Worm (Caenorhabditis elegans) whole organism, L3 larva: ENCODE measurements around the gene fbxa-22.
A peak's percentile ranks its signal among the peaks of the same experiment; 100 is the strongest.

Experiments
- ZK546.5 ChIP-seq: sonication (generic microtip); optimal IDR thresholded peaks from 2 replicates; lab custom pipeline; 2017; ENCODE audit warnings: missing biosample characterization, missing genetic modification characterization
- aly-2 ChIP-seq: fragments of 150-350 bp; optimal IDR thresholded peaks from 2 replicates; lab custom pipeline; 2014; ENCODE audit warnings: missing biosample characterization, missing genetic modification characterization
- ceh-16 ChIP-seq: sonication (generic microtip); optimal IDR thresholded peaks from 2 replicates; lab custom pipeline; 2017; ENCODE audit warnings: missing biosample characterization, missing genetic modification characterization
- ceh-9 ChIP-seq: sonication (generic microtip); optimal IDR thresholded peaks from 2 replicates; lab custom pipeline; 2018; ENCODE audit warnings: missing biosample characterization, missing genetic modification characterization
- egl-27 ChIP-seq: sonication (generic microtip); optimal IDR thresholded peaks from 4 replicates; lab custom pipeline; 2017; ENCODE audit warnings: missing biosample characterization, missing genetic modification reagents, missing genetic modification characterization
- egl-5 ChIP-seq: fragments of 150-350 bp; optimal IDR thresholded peaks from 2 replicates; lab custom pipeline; 2017; ENCODE audit warnings: missing biosample characterization, missing genetic modification reagents, missing genetic modification characterization, inconsistent platforms
- elt-2 ChIP-seq: sonication (generic microtip); optimal IDR thresholded peaks from 2 replicates; lab custom pipeline; 2016; ENCODE audit warnings: missing genetic modification reagents, mild to moderate bottlenecking, missing genetic modification characterization, missing compliant biosample characterization
- elt-3 ChIP-seq, 3 experiments: fragments of 150-350 bp in 1 of 3; sonication (generic microtip) in 2 of 3; optimal IDR thresholded peaks; 2 replicates in 2 of 3; 4 replicates in 1 of 3; lab custom pipeline; 2014 to 2017; ENCODE audit warnings: missing biosample characterization in 3 of 3, missing genetic modification characterization in 3 of 3
- eor-1 ChIP-seq, 2 experiments: fragments of 150-350 bp; optimal IDR thresholded peaks; 2 replicates each; lab custom pipeline; 2014 to 2018; ENCODE audit warnings: missing biosample characterization in 2 of 2, missing genetic modification characterization in 2 of 2
- fkh-2 ChIP-seq: fragments of 150-350 bp; optimal IDR thresholded peaks from 2 replicates; lab custom pipeline; 2014; ENCODE audit warnings: missing biosample characterization, missing genetic modification reagents, missing genetic modification characterization
- hmg-11 ChIP-seq: sonication (generic microtip); optimal IDR thresholded peaks from 2 replicates; lab custom pipeline; 2016; ENCODE audit warnings: missing genetic modification characterization, missing compliant biosample characterization
- jun-1 ChIP-seq: fragments of 150-350 bp; optimal IDR thresholded peaks from 2 replicates; lab custom pipeline; 2014; ENCODE audit warnings: missing biosample characterization, missing genetic modification reagents, missing genetic modification characterization
- lin-15B ChIP-seq: fragments of 150-350 bp; optimal IDR thresholded peaks from 2 replicates; lab custom pipeline; 2014; ENCODE audit warnings: missing biosample characterization, missing genetic modification characterization
- lin-39 ChIP-seq: fragments of 150-350 bp; optimal IDR thresholded peaks from 2 replicates; lab custom pipeline; 2018; ENCODE audit warnings: missing biosample characterization, missing genetic modification reagents, missing genetic modification characterization
- mdl-1 ChIP-seq: fragments of 150-350 bp; optimal IDR thresholded peaks from 2 replicates; lab custom pipeline; 2014; ENCODE audit warnings: missing biosample characterization, missing genetic modification characterization
- mml-1 ChIP-seq: fragments of 150-350 bp; sonication (generic microtip); optimal IDR thresholded peaks from 3 replicates; lab custom pipeline; 2014; ENCODE audit warnings: missing biosample characterization, missing genetic modification characterization
- nfya-1 ChIP-seq: sonication (generic microtip); optimal IDR thresholded peaks from 2 replicates; lab custom pipeline; 2017; ENCODE audit warnings: missing genetic modification characterization, mild to moderate bottlenecking, missing compliant biosample characterization, antibody characterized with exemption, moderate library complexity; ENCODE audit not compliant: insufficient read depth
- nhr-12 ChIP-seq: fragments of 150-350 bp; optimal IDR thresholded peaks from 2 replicates; lab custom pipeline; 2014; ENCODE audit warnings: missing biosample characterization, missing genetic modification characterization
- nhr-23 ChIP-seq: fragments of 150-350 bp; optimal IDR thresholded peaks from 2 replicates; lab custom pipeline; 2014; ENCODE audit warnings: missing biosample characterization, missing genetic modification reagents, missing genetic modification characterization
- nhr-237 ChIP-seq: fragments of 150-350 bp; optimal IDR thresholded peaks from 2 replicates; lab custom pipeline; 2014; ENCODE audit warnings: missing biosample characterization, missing genetic modification characterization
- nhr-25 ChIP-seq: sonication (generic microtip); optimal IDR thresholded peaks from 2 replicates; lab custom pipeline; 2017; ENCODE audit warnings: missing biosample characterization, missing genetic modification characterization
- nhr-28 ChIP-seq: fragments of 150-350 bp; optimal IDR thresholded peaks from 2 replicates; lab custom pipeline; 2014; ENCODE audit warnings: missing biosample characterization, missing genetic modification characterization
- nhr-43 ChIP-seq: sonication (generic microtip); optimal IDR thresholded peaks from 2 replicates; lab custom pipeline; 2016; ENCODE audit warnings: mild to moderate bottlenecking, missing genetic modification characterization, missing compliant biosample characterization; ENCODE audit not compliant: poor library complexity, severe bottlenecking
- nhr-67 ChIP-seq: fragments of 150-350 bp; optimal IDR thresholded peaks from 2 replicates; lab custom pipeline; 2014; ENCODE audit warnings: missing biosample characterization, missing genetic modification characterization
- nhr-76 ChIP-seq: fragments of 150-350 bp; sonication (generic microtip); optimal IDR thresholded peaks from 5 replicates; lab custom pipeline; 2014; ENCODE audit warnings: missing biosample characterization, missing genetic modification characterization
- nhr-77 ChIP-seq: fragments of 150-350 bp; optimal IDR thresholded peaks from 2 replicates; lab custom pipeline; 2014; ENCODE audit warnings: missing biosample characterization, missing genetic modification characterization
- pha-4 ChIP-seq: fragments of 150-350 bp; optimal IDR thresholded peaks from 2 replicates; lab custom pipeline; 2014; ENCODE audit warnings: missing biosample characterization, missing genetic modification reagents, missing genetic modification characterization
- pqm-1 ChIP-seq: fragments of 150-350 bp; optimal IDR thresholded peaks from 2 replicates; lab custom pipeline; 2017; ENCODE audit warnings: missing biosample characterization, missing genetic modification characterization, inconsistent platforms
- sea-2 ChIP-seq: fragments of 150-350 bp; sonication (generic microtip); optimal IDR thresholded peaks from 4 replicates; lab custom pipeline; 2014; ENCODE audit warnings: missing biosample characterization, missing genetic modification reagents, missing genetic modification characterization
- skn-1 ChIP-seq: fragments of 150-350 bp; optimal IDR thresholded peaks from 2 replicates; lab custom pipeline; 2014; ENCODE audit warnings: missing biosample characterization, missing genetic modification characterization
- snpc-4 ChIP-seq: fragments of 150-350 bp; optimal IDR thresholded peaks from 2 replicates; lab custom pipeline; 2014; ENCODE audit warnings: missing biosample characterization, missing genetic modification characterization
- tbx-2 ChIP-seq: sonication (generic microtip); optimal IDR thresholded peaks from 2 replicates; lab custom pipeline; 2016; ENCODE audit warnings: mild to moderate bottlenecking, missing genetic modification characterization, missing compliant biosample characterization
- unc-39 ChIP-seq: sonication (generic microtip); optimal IDR thresholded peaks from 4 replicates; lab custom pipeline; 2017; ENCODE audit warnings: missing biosample characterization, missing genetic modification characterization
- unc-62 ChIP-seq: fragments of 150-350 bp; sonication (generic microtip); optimal IDR thresholded peaks from 4 replicates; lab custom pipeline; 2014; ENCODE audit warnings: missing biosample characterization, missing genetic modification reagents, missing genetic modification characterization
- ztf-4 ChIP-seq: fragments of 150-350 bp; optimal IDR thresholded peaks from 2 replicates; lab custom pipeline; 2014; ENCODE audit warnings: missing biosample characterization, missing genetic modification characterization

fbxa-22 gene

DNA sequence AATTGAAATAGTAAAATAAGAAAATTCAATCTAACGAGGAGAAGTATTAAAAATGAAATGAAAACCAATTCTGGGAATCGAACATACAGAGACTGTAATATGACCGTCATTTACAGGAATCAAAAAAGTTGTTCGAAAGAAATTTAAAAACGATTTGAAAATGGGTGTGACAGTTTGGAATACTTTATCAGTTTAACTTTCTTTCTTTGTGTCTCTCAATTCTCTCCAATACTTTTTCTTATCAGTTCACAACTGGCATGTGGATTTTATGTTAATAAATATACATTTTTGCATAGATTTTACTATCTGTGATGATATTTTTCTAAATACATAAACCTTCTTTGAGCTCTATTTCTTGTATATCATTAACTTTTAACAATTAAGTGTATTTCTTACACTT, 5.7 kb downstream of the fbxa-22 start:
- peak; percentile 71 for TF ChIP-seq elt-2 (tag; lab: Kevin White, UChicago)

DNA sequence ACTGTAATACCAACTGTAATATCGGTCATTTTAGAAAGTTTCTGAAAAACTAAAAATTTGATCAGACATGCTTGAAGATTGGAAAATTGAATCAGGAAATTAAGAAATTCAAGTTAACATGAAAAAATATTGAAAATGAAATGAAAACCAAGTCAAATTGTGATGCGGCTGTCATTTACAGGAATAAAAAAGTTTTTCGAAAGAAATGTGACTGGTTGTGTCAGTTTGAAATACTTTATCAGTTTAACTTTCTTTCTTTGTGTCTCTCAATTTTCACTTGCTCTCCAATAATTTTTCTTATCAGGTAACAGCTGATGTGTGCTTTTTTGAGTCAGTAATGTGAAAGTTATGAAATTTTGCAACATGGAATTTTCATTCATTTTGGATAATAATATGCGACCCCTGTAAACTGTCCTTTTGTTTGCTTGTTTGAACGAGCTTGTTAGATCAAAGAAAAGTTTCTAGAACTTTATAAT, 7.6 kb downstream of the fbxa-22 start, which contains the start of gene fbxa-60:
Gene fbxa-60 (minus strand): TSS at position 51 of the 476 bp plus-strand sequence.
- no peak for TF ChIP-seq nhr-23 (tag; lab: Kevin White, UChicago)
- TF ChIP-seq elt-2 (tag; lab: Kevin White, UChicago): peak; percentile 79
- TF ChIP-seq pha-4 (tag; lab: Kevin White, UChicago): peak; percentile 19
- no peak for TF ChIP-seq lin-39
- no peak for TF ChIP-seq ceh-9 (tag; lab: Kevin White, UChicago)
- no peak for TF ChIP-seq tbx-2 (tag; lab: Kevin White, UChicago)
- TF ChIP-seq ZK546.5 (tag; lab: Kevin White, UChicago): no peak
- TF ChIP-seq hmg-11 (tag; lab: Kevin White, UChicago): no peak
- no peak for TF ChIP-seq nhr-76 (tag; lab: Kevin White, UChicago)
- TF ChIP-seq ceh-16 (tag; lab: Kevin White, UChicago): no peak
- no peak for TF ChIP-seq jun-1 (tag; lab: Kevin White, UChicago)
- no peak for TF ChIP-seq nhr-67 (tag; lab: Kevin White, UChicago)
- no peak for TF ChIP-seq fkh-2 (tag; lab: Kevin White, UChicago)
- TF ChIP-seq elt-3 (tag; optimal IDR thresholded peaks at IDR 0.05; lab: Kevin White, UChicago): no peak
- TF ChIP-seq lin-15B (tag; lab: Kevin White, UChicago): no peak
- no peak for TF ChIP-seq egl-5 (tag; lab: Kevin White, UChicago)
- no peak for TF ChIP-seq nhr-28 (tag; lab: Kevin White, UChicago)
- TF ChIP-seq pqm-1 (tag; lab: Kevin White, UChicago): peak; percentile 15
- TF ChIP-seq unc-62 (GFP tag; lab: Kevin White, UChicago): no peak
- TF ChIP-seq, all 47 proteins: peak for 3

DNA sequence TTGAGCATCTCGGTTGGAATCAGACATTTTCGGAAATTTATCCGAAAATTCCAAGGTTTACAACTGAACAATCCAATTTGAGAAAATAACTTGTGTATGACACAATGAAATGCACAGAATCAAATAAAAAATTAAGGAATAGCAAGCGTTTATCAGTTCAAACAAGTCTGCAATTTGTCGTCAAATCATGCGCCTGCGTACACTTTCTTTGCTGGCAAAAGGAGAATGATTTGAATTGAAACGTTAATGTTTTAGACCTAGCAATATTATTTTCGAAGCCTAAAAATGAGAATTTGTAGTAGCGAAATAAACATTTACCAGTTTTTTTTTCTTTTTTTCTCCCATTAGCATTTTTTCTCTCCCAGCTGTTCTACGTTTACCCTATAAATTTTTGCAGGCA, 11.8 kb downstream of the fbxa-22 start, which contains the start of the genes fbxa-67 and fbxa-11:
Gene fbxa-67 (minus strand): TSS at position 199 of the 400 bp plus-strand sequence.
Gene fbxa-11 (plus strand): TSS at position 398 of the 400 bp plus-strand sequence.
- TF ChIP-seq eor-1 (tag; optimal IDR thresholded peaks at IDR 0.05; lab: Kevin White, UChicago) (no peak), fkh-2 (tag; lab: Kevin White, UChicago) (no peak), lin-15B (tag; lab: Kevin White, UChicago) (peak; percentile 0), mml-1 (tag; lab: Kevin White, UChicago) (no peak), jun-1 (tag; lab: Kevin White, UChicago) (peak; percentile 0), nhr-67 (tag; lab: Kevin White, UChicago) (no peak), nhr-43 (tag; lab: Kevin White, UChicago) (no peak), hmg-11 (tag; lab: Kevin White, UChicago) (no peak), egl-27 (tag; lab: Kevin White, UChicago) (no peak), pqm-1 (tag; lab: Kevin White, UChicago) (no peak), snpc-4 (tag; lab: Kevin White, UChicago) (no peak), skn-1 (tag; lab: Kevin White, UChicago) (no peak), elt-2 (tag; lab: Kevin White, UChicago) (peak; percentile 19), sea-2 (GFP tag; lab: Kevin White, UChicago) (no peak), tbx-2 (tag; lab: Kevin White, UChicago) (no peak), nhr-77 (tag; lab: Kevin White, UChicago) (no peak), nfya-1 (peak; percentile 14), ztf-4 (tag; lab: Kevin White, UChicago) (no peak), ZK546.5 (tag; lab: Kevin White, UChicago) (no peak), ceh-16 (tag; lab: Kevin White, UChicago) (no peak), mdl-1 (no peak), nhr-237 (no peak), nhr-12 (tag; lab: Kevin White, UChicago) (no peak), aly-2 (tag; lab: Kevin White, UChicago) (no peak), nhr-25 (no peak), pha-4 (tag; lab: Kevin White, UChicago) (peak; percentile 50)

DNA sequence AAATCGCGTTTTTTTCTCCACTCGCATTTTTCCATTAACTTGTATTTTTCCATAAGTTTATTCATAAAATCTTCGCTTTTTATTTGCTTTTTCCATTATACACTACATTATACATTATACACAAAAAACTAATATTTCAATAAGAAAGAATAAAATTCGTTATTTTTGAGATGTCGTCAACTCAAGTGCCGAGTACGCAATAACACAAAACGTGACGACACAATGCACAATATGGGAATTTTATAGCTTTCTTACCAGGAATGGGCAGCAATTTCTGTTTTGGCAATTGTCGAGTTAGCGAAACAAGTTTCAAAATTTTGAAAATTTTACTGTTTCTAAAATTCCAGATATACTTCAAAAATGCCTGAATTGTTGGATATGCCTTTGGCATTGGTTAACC, 13.5 kb downstream of the fbxa-22 start, which contains the start of gene fbxa-10:
Gene fbxa-10 (plus strand): TSS at position 207 of the 400 bp plus-strand sequence.
- TF ChIP-seq hmg-11 (tag; lab: Kevin White, UChicago) (peak; percentile 59), pha-4 (tag; lab: Kevin White, UChicago) (peak; percentile 30), nhr-23 (tag; lab: Kevin White, UChicago) (no peak), egl-5 (tag; lab: Kevin White, UChicago) (peak; percentile 2), ZK546.5 (tag; lab: Kevin White, UChicago) (no peak), unc-39 (tag; lab: Kevin White, UChicago) (no peak)
